Fruit fly (Drosophila melanogaster) ovary, adult (tissue): ENCODE measurements around the gene goe.

Experiments
- CG17801 ChIP-seq: fragments of 200-800 bp; optimal IDR thresholded peaks from 2 replicates; lab custom pipeline; 2019; ENCODE audit warnings: missing biosample characterization, mild to moderate bottlenecking, missing genetic modification characterization, moderate library complexity; ENCODE audit not compliant: partially characterized antibody

goe gene

DNA sequence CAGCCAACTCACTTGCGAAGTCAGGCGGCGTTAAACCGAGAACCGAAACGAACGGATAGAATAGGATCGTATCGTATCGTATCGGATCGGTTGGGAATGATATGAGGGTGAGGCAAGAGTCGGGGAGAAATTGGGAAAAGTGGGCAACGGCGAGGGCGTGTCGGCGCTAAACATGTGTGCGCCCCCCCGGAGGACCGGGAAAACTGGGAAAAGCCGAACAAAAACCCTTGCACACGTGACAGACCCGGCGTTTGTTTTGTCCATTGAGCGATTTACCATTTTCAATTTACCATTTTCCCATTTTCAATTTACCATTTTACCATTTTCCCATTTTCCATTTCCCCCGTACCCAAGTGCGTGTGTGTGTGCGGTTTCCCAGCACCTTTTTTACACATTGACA lies 23.4 kb upstream of the goe start:
- TF ChIP-seq CG17801 (GFP tag; lab: Kevin White, UChicago): no peak

dm6 chrX:16774201-16775061 lies 22.7 kb upstream of the goe start:
- no peak for TF ChIP-seq CG17801 (GFP tag; lab: Kevin White, UChicago)

- TF ChIP-seq CG17801 (GFP tag; lab: Kevin White, UChicago): no peak
These were observed 21.4 kb upstream of the goe start for dm6 chrX:16772882-16773827.

dm6 chrX:16768770-16769169 lies 17.1 kb upstream of the goe start:
- no peak for TF ChIP-seq CG17801 (GFP tag; lab: Kevin White, UChicago)

dm6 chrX:16766868-16767431 lies 15.2 kb upstream of the goe start:
- TF ChIP-seq CG17801 (GFP tag; lab: Kevin White, UChicago): no peak

DNA sequence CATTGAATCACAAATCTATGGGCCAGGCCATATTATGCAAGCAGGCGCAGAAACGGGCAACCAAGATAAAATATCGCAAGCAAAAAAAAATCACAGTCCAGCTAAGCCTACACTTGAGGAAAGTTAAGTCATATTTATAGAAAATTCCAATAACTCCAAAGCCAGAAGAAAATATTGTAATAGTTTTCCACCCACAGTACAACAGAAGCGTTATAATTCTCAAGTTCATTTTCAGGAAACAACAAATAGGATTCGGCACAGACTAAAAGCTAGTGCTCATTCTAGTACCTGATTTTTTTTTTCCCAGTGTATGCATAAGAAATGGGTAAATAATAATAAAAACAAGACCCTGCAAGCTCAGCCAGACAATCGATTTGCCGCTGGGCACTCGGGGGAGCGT lies 14.1 kb upstream of the goe start:
- TF ChIP-seq CG17801 (GFP tag; lab: Kevin White, UChicago): no peak

DNA sequence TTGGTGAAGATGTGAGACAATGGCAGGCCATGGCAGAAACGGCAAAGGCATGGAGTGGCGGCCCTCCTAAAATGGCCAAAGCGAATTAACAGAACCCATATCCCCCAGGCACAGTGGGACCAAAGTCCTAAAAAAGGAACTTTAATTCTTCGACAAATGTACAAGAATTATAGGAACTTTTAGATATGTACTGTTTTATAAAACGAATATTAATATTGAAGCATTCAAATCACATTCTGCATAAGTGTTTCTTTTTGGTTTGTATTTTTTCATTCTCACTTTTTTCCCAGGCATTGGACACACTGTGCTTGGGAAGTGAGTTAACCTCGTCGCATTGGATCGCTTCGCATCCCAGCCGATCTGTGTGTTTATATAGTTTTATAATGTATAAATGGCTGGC lies 13.2 kb upstream of the goe start:
- TF ChIP-seq CG17801 (GFP tag; lab: Kevin White, UChicago): no peak

DNA sequence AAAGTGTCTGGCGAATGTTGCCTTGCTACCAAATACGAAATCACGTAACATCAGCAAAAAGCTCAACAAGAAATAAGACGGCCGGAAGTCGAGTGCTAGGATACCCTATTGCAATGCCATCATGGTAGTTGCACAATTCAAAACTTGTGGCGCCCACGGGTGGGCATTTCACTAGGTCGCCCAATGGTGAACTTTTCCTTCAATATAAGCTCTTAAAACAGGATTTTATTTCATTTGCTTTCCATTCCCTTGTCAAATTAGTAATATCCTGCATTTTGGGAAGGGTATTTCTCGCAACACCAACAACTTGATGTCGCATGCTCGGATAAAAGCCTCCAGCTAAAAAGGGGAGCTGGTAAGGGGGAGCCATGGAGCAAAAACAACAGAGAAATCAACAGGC lies 9.8 kb upstream of the goe start:
- TF ChIP-seq CG17801 (GFP tag; lab: Kevin White, UChicago): no peak

- no peak for TF ChIP-seq CG17801 (GFP tag; lab: Kevin White, UChicago)
These were observed 8.8 kb upstream of the goe start for dm6 chrX:16760542-16760941.

DNA sequence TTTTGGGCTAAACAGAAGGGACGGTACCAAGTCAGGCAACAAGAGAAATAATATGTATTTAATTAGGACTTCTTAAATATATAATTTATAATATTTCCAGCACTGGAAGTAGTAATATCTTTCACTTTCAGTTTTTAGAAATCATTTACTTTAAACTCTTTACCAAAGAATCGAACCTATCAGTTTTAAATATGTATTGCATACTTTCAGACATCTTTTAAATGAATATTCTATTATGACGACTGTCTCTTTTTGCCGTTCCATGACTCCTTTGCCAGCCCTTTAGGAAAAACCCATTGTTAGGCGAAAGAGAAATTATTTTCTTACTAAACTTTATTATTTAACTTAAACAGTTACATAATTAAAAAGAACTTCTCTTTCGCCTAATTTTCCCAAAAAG lies 5.9 kb upstream of the goe start:
- TF ChIP-seq CG17801 (GFP tag; lab: Kevin White, UChicago): no peak

DNA sequence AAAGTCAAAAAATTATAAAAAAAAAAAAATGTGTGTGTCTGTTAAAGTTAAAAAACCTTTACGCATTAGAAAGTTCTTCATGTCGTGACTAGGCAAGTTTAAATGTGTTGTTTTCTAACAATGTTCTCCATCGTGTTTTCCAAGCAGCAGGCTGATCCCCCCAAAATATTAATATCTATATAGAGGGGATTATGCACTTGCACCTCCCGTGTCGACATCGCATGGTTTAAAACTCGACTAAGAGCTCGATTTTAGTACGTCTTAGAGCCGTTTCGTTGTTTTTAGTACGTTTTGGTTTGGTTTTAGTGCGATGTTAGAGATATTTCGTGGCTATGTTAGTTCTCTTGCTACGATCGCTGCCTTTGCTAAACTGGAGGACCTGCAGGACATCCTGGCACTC lies 1.4 kb upstream of the goe start:
- no peak for TF ChIP-seq CG17801 (GFP tag; lab: Kevin White, UChicago)

DNA sequence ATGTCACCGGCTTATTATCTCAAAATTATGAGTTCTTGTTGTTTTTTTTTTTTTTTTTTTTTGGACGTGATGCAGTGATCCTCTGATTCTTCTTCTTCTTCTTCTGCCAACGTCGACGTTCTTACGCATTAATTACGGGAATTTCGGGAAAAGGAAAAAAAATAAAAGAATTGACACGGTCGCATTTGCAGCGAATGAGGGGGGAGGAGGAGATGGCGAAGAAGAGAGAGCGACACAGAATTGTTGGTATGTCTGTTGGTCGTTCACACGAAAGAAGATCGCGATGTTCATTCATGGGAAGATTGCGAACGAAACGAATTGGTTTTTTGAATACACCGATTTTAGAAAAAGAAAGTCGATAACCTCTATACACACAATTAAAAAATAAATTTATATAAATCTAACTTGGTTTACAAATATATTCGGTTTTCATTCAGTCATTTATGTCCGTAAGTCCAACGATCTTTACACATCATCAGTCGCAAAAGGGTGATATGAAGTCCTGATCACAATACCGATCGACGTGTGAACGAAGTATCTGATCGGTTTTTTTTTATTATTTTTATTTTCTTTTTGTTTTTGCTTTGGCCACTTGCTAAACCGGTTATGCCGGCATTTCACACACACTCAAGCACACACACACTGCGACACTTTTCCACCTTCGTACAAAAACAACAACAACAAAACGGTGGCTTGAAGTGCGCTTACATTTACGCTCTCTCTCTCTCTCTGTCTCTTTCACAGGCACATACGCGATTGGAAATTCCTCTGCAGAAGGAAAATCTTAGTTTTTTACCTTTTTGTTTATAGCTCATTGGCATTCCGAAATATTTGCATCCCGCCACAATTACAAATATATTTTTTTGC lies 765 bp downstream of the goe start:
- TF ChIP-seq CG17801 (GFP tag; lab: Kevin White, UChicago): peak; percentile 94

dm6 chrX:16749324-16749723 lies 2.4 kb downstream of the goe start:
- TF ChIP-seq CG17801 (GFP tag; lab: Kevin White, UChicago): no peak

DNA sequence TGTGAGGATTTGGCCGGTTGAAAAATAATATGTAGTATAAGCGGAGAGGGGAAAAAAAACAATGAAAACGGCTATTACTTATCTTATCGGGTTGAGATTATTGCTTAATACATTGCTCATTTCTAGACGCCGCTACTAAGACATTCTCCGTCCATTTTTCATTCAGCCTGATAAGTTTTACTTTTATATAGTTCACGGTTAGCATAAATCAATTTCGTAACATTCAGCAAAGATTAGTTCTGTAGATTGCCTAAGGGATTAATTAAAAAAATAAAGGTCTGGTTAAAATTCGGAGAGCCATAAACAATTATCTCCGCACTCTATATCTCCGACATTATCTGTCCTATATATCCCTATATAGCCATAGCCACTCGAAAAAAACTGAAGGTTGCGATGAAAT lies 4.2 kb downstream of the goe start:
- peak; percentile 19 for TF ChIP-seq CG17801 (GFP tag; lab: Kevin White, UChicago)
